Fruit fly (Drosophila melanogaster): ENCODE measurements around the gene CG1695.
A peak's percentile ranks its signal among the peaks of the same experiment; 100 is the strongest.

Gene CG1695

dm6 chrX:20423158-20423557 is 10.6 kb upstream of the CG1695 start:
- TF ChIP-seq CG15336 (GFP tag; IDR thresholded peaks at IDR 0.05) = 0 out of 2 replicates have a peak, but pooled peaks have one; percentile 8
- TF ChIP-seq Met (GFP tag; optimal IDR thresholded peaks at IDR 0.05) = no peak
- TF ChIP-seq pdm3 (GFP tag; optimal IDR thresholded peaks at IDR 0.05) = no peak
- TF ChIP-seq Eip78C (GFP tag) = peak; percentile 69

- TF ChIP-seq CG31627 (GFP tag; optimal IDR thresholded peaks at IDR 0.05) = peak; percentile 45
- TF ChIP-seq CG3919 (GFP tag; optimal IDR thresholded peaks at IDR 0.05) = no peak
- TF ChIP-seq ss (GFP tag; optimal IDR thresholded peaks at IDR 0.05) = no peak
- TF ChIP-seq dac (GFP tag; optimal IDR thresholded peaks at IDR 0.05) = no peak
- TF ChIP-seq CG6792 (GFP tag; optimal IDR thresholded peaks at IDR 0.05) = no peak
- no peak for TF ChIP-seq CG10631 (GFP tag; optimal IDR thresholded peaks at IDR 0.05)
- no peak for TF ChIP-seq Ets96B (tag; optimal IDR thresholded peaks at IDR 0.05)
- TF ChIP-seq Smox (GFP tag; optimal IDR thresholded peaks at IDR 0.05) = no peak
- TF ChIP-seq CG11902 (GFP tag; optimal IDR thresholded peaks at IDR 0.05) = no peak
- no peak for TF ChIP-seq CG8319 (GFP tag; optimal IDR thresholded peaks at IDR 0.05)
- TF ChIP-seq topi (GFP tag; optimal IDR thresholded peaks at IDR 0.05) = peak; percentile 31
- TF ChIP-seq dsx (GFP tag; optimal IDR thresholded peaks at IDR 0.05; ENCODE audit: poor library complexity, severe bottlenecking) = no peak
- peak; percentile 19 for TF ChIP-seq CG3032 (tag; optimal IDR thresholded peaks at IDR 0.05)
- TF ChIP-seq Sox102F (GFP tag; optimal IDR thresholded peaks at IDR 0.05) = no peak
- no peak for TF ChIP-seq CG8632 (GFP tag; optimal IDR thresholded peaks at IDR 0.05)
- no peak for TF ChIP-seq CG6854 (GFP tag; optimal IDR thresholded peaks at IDR 0.05)
- no peak for TF ChIP-seq CG11762 (GFP tag; optimal IDR thresholded peaks at IDR 0.05; ENCODE audit: insufficient read depth)
- no peak for TF ChIP-seq Gug (GFP tag; IDR thresholded peaks at IDR 0.05)
- TF ChIP-seq CG9139 (GFP tag; optimal IDR thresholded peaks at IDR 0.05) = no peak
- TF ChIP-seq fd59A (GFP tag; optimal IDR thresholded peaks at IDR 0.05) = no peak
- no peak for TF ChIP-seq salr (GFP tag; optimal IDR thresholded peaks at IDR 0.05)
- TF ChIP-seq Lpt (GFP tag; optimal IDR thresholded peaks at IDR 0.05) = no peak
- TF ChIP-seq Eip75B (GFP tag; optimal IDR thresholded peaks at IDR 0.05) = no peak
- peak; percentile 19 for TF ChIP-seq acj6 (GFP tag; optimal IDR thresholded peaks at IDR 0.05)
- no peak for TF ChIP-seq Hr4 (GFP tag; optimal IDR thresholded peaks at IDR 0.05)
- TF ChIP-seq Sox14 (GFP tag; optimal IDR thresholded peaks at IDR 0.05) = peak; percentile 53
- no peak for TF ChIP-seq fd85E (GFP tag; optimal IDR thresholded peaks at IDR 0.05)
- TF ChIP-seq CG15336 (GFP tag; IDR thresholded peaks at IDR 0.05) = no peak
- TF ChIP-seq Met (GFP tag; optimal IDR thresholded peaks at IDR 0.05) = no peak
- no peak for TF ChIP-seq CG1621 (tag; optimal IDR thresholded peaks at IDR 0.05)
- no peak for TF ChIP-seq svp (GFP tag)
- TF ChIP-seq Eip78C (GFP tag) = peak; percentile 62
- no peak for TF ChIP-seq Eip93F (GFP tag; optimal IDR thresholded peaks at IDR 0.05)
- TF ChIP-seq vri (GFP tag; optimal IDR thresholded peaks at IDR 0.05) = no peak
- TF ChIP-seq lz (GFP tag; optimal IDR thresholded peaks at IDR 0.05) = peak; percentile 20
- no peak for TF ChIP-seq Hr38 (GFP tag; optimal IDR thresholded peaks at IDR 0.05)
- TF ChIP-seq OdsH (GFP tag; optimal IDR thresholded peaks at IDR 0.05) = no peak
- TF ChIP-seq esn (GFP tag; optimal IDR thresholded peaks at IDR 0.05) = peak; percentile 33
- TF ChIP-seq eg (GFP tag; IDR thresholded peaks at IDR 0.05) = no peak
- peak; percentile 43 for TF ChIP-seq Hr39 (GFP tag; optimal IDR thresholded peaks at IDR 0.05)
- TF ChIP-seq CG6276 (GFP tag; optimal IDR thresholded peaks at IDR 0.05) = no peak
- TF ChIP-seq CG4318 (GFP tag; optimal IDR thresholded peaks at IDR 0.05) = no peak
- TF ChIP-seq spab (GFP tag; optimal IDR thresholded peaks at IDR 0.05) = no peak
- no peak for TF ChIP-seq CG7368 (GFP tag; optimal IDR thresholded peaks at IDR 0.05)
- no peak for TF ChIP-seq CG32006 (GFP tag; optimal IDR thresholded peaks at IDR 0.05)
- TF ChIP-seq CG11294 (GFP tag; IDR thresholded peaks at IDR 0.05) = no peak
- TF ChIP-seq net (GFP tag; optimal IDR thresholded peaks at IDR 0.05) = no peak
- TF ChIP-seq achi (GFP tag; optimal IDR thresholded peaks at IDR 0.05) = no peak
- TF ChIP-seq Blimp-1 (GFP tag; optimal IDR thresholded peaks at IDR 0.05) = no peak
- TF ChIP-seq CG8119 (GFP tag; IDR thresholded peaks at IDR 0.05) = no peak
- no peak for TF ChIP-seq pdm3 (GFP tag; optimal IDR thresholded peaks at IDR 0.05)
Observed at dm6 chrX:20423747-20424165, 10.0 kb upstream of the CG1695 start, which contains the start of the genes Pp4-19C and cactin. TSS of gene Pp4-19C (minus strand) at chrX:20424002. TSS of gene cactin (plus strand) at chrX:20424069.

All from whole organism, prepupa.